Worm (Caenorhabditis elegans) whole organism, mixed stage, embryonic: Measurements from ENCODE around the gene shl-1.

Source experiments
- ceh-39 ChIP-seq: fragments of 150-350 bp; optimal IDR thresholded peaks from 2 replicates; lab custom pipeline; 2014; ENCODE audit warnings: missing biosample characterization, missing genetic modification characterization
- drap-1 ChIP-seq: fragments of 200-800 bp; sonication (Bioruptor generic); optimal IDR thresholded peaks from 3 replicates; lab custom pipeline; 2018; ENCODE audit warnings: mild to moderate bottlenecking, missing genetic modification characterization, missing compliant biosample characterization
- elt-1 ChIP-seq: sonication (generic microtip); optimal IDR thresholded peaks from 2 replicates; lab custom pipeline; 2017; ENCODE audit warnings: missing genetic modification characterization, mild to moderate bottlenecking, missing compliant biosample characterization, antibody characterized with exemption, moderate library complexity, borderline replicate concordance; ENCODE audit not compliant: insufficient read depth
- lin-13 ChIP-seq: fragments of 150-350 bp; optimal IDR thresholded peaks from 2 replicates; lab custom pipeline; 2014; ENCODE audit warnings: missing biosample characterization, missing genetic modification characterization
- nhr-237 ChIP-seq: fragments of 150-350 bp; optimal IDR thresholded peaks from 2 replicates; lab custom pipeline; 2014; ENCODE audit warnings: missing biosample characterization, missing genetic modification characterization
- nhr-76 ChIP-seq: sonication (generic microtip); optimal IDR thresholded peaks from 2 replicates; lab custom pipeline; 2017; ENCODE audit warnings: missing biosample characterization, missing genetic modification characterization
- snpc-4 ChIP-seq: fragments of 150-350 bp; optimal IDR thresholded peaks from 2 replicates; lab custom pipeline; 2014; ENCODE audit warnings: missing biosample characterization, missing genetic modification characterization
- unc-39 ChIP-seq: fragments of 150-350 bp; optimal IDR thresholded peaks from 2 replicates; lab custom pipeline; 2014; ENCODE audit warnings: missing biosample characterization, missing genetic modification characterization
- unc-62 ChIP-seq: fragments of 150-350 bp; optimal IDR thresholded peaks from 2 replicates; lab custom pipeline; 2014; ENCODE audit warnings: missing biosample characterization, missing genetic modification reagents, missing genetic modification characterization

DNA sequence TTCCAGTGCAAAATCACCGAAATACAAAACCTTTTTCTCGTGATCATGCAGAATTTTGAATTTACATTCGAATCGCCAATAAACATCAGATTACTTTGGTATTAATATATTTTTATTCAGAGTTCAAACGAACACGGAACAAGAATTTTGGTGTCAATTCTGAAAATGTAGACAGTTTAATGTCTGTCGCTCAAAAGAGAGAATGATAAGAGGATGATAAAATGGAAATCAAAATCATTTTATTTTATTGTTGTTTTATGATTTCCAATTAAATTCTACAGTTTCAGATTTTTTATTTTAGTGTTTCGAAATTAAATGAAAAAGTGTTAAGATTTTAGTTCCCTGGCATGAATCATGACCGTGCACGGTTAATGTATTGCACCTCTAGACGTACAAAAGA, 48.5 kb upstream of the shl-1 start:
- no peak for TF ChIP-seq unc-62 (GFP tag; lab: Kevin White, UChicago)
- TF ChIP-seq unc-39 (tag; lab: Kevin White, UChicago), result no peak
- no peak for TF ChIP-seq drap-1 (GFP tag; lab: Kevin White, UChicago)
- no peak for TF ChIP-seq ceh-39 (tag; lab: Kevin White, UChicago)
- no peak for TF ChIP-seq elt-1 (tag; lab: Kevin White, UChicago)
- no peak for TF ChIP-seq nhr-76
- no peak for TF ChIP-seq nhr-237 (tag; lab: Kevin White, UChicago)
- no peak for TF ChIP-seq snpc-4 (tag; lab: Kevin White, UChicago)
- TF ChIP-seq lin-13 (tag; lab: Kevin White, UChicago), result no peak
